Worm (Caenorhabditis elegans) whole organism, L2 larva: Measurements from ENCODE around the gene Y39A1A.10.

Source experiments
- ama-1 ChIP-seq: fragments of 150-350 bp; optimal IDR thresholded peaks from 2 replicates; lab custom pipeline; 2018; ENCODE audit warnings: inconsistent platforms
- ceh-16 ChIP-seq: fragments of 150-350 bp; optimal IDR thresholded peaks from 2 replicates; lab custom pipeline; 2014; ENCODE audit warnings: missing biosample characterization, missing genetic modification characterization
- fos-1 ChIP-seq: fragments of 150-350 bp; optimal IDR thresholded peaks from 2 replicates; lab custom pipeline; 2014; ENCODE audit warnings: missing biosample characterization, missing genetic modification characterization
- lin-13 ChIP-seq: fragments of 150-350 bp; optimal IDR thresholded peaks from 2 replicates; lab custom pipeline; 2014; ENCODE audit warnings: missing biosample characterization, missing genetic modification reagents, missing genetic modification characterization
- lin-39 ChIP-seq: fragments of 150-350 bp; optimal IDR thresholded peaks from 2 replicates; lab custom pipeline; 2014; ENCODE audit warnings: missing biosample characterization, missing genetic modification reagents, missing genetic modification characterization
- nhr-11 ChIP-seq: fragments of 150-350 bp; optimal IDR thresholded peaks from 2 replicates; lab custom pipeline; 2014; ENCODE audit warnings: missing biosample characterization, missing genetic modification characterization
- nhr-237 ChIP-seq: fragments of 150-350 bp; optimal IDR thresholded peaks from 2 replicates; lab custom pipeline; 2014; ENCODE audit warnings: missing biosample characterization, missing genetic modification characterization
- nhr-77 ChIP-seq: fragments of 150-350 bp; optimal IDR thresholded peaks from 2 replicates; lab custom pipeline; 2014; ENCODE audit warnings: missing biosample characterization, missing genetic modification characterization
- skn-1 ChIP-seq: sonication (generic microtip); optimal IDR thresholded peaks from 2 replicates; lab custom pipeline; 2017; ENCODE audit warnings: missing biosample characterization, missing genetic modification characterization
- snpc-4 ChIP-seq: fragments of 150-350 bp; optimal IDR thresholded peaks from 2 replicates; lab custom pipeline; 2014; ENCODE audit warnings: missing biosample characterization, missing genetic modification characterization
- zag-1 ChIP-seq: fragments of 150-350 bp; optimal IDR thresholded peaks from 2 replicates; lab custom pipeline; 2014; ENCODE audit warnings: missing biosample characterization, missing genetic modification characterization
- ztf-4 ChIP-seq: fragments of 150-350 bp; optimal IDR thresholded peaks from 2 replicates; lab custom pipeline; 2014; ENCODE audit warnings: missing biosample characterization, missing genetic modification characterization

ce11 chrIII:10678971-10679370 lies 46.4 kb downstream of the Y39A1A.10 start, which contains the start of gene Y39A1A.16:
- TF ChIP-seq lin-39 (tag; lab: Kevin White, UChicago) (no peak), skn-1 (tag; lab: Kevin White, UChicago) (no peak), fos-1 (no peak), ama-1 (lab: Kevin White, UChicago) (no peak), zag-1 (no peak), lin-13 (GFP tag; lab: Kevin White, UChicago) (no peak), nhr-237 (tag; lab: Kevin White, UChicago) (no peak), nhr-77 (no peak), snpc-4 (tag; lab: Kevin White, UChicago) (no peak), nhr-11 (tag; lab: Kevin White, UChicago) (no peak), ceh-16 (tag; lab: Kevin White, UChicago) (no peak), ztf-4 (tag; lab: Kevin White, UChicago) (no peak)
